Fruit fly (Drosophila melanogaster) whole organism, embryonic: ENCODE data around the gene sr.

Source experiments
- CG12659 ChIP-seq: fragments of 200-800 bp; sonication (Bioruptor generic); optimal IDR thresholded peaks from 3 replicates; lab custom pipeline; 2017; ENCODE audit warnings: mild to moderate bottlenecking, missing biosample characterization, missing genetic modification reagents, missing genetic modification characterization
- CG17359 ChIP-seq: fragments of 200-800 bp; sonication (Bioruptor generic); optimal IDR thresholded peaks from 3 replicates; lab custom pipeline; 2018; ENCODE audit warnings: missing biosample characterization, mild to moderate bottlenecking, missing genetic modification characterization, moderate library complexity
- Lpt ChIP-seq: fragments of >200 bp; optimal IDR thresholded peaks from 2 replicates; lab custom pipeline; 2018; ENCODE audit warnings: missing biosample characterization, missing genetic modification characterization
- br ChIP-seq: fragments of >200 bp; optimal IDR thresholded peaks from 2 replicates; lab custom pipeline; 2017
- pfk ChIP-seq: fragments of 200-800 bp; sonication (Bioruptor generic); optimal IDR thresholded peaks from 2 replicates; lab custom pipeline; 2018; ENCODE audit warnings: missing biosample characterization, mild to moderate bottlenecking, missing genetic modification characterization, moderate library complexity
- z ChIP-seq: fragments of 200-800 bp; sonication (Bioruptor generic); IDR thresholded peaks from 3 replicates; pipeline ENCODE4 v1.3.6; 2022; ENCODE audit warnings: missing biosample characterization, missing genetic modification characterization

DNA sequence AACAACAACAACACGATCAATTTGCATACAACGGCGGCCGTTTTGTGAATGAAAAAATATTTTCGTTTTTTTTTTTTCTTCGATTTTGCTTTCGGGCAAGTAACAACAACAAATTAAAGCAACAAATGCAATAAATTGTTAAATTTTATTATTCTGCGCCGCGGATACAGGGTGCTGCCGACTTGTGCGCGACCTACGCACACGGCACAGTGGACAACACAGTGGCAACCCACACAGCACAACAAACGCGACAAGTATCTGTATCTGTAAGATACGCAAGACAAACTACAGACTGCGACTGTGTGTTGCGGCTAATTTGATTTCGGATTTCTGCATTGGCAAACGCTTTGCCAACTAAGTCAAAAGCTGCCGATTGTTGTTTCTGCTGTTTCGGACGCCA lies 17.0 kb downstream of the sr start:
- no peak for TF ChIP-seq br (lab: Kevin White, UChicago)
- no peak for TF ChIP-seq Lpt
- TF ChIP-seq CG17359 (tag; lab: Kevin White, UChicago) = no peak
- TF ChIP-seq pfk (GFP tag; lab: Kevin White, UChicago) = no peak
- no peak for TF ChIP-seq CG12659
- TF ChIP-seq z (GFP tag; lab: Robert Waterston, UW) = no peak
